Worm (Caenorhabditis elegans) whole organism, L2 larva: Measurements from ENCODE around the gene acr-7.

ENCODE experiments used
- C34F6.9 ChIP-seq: fragments of 150-350 bp; optimal IDR thresholded peaks from 2 replicates; lab custom pipeline; 2014; ENCODE audit warnings: missing biosample characterization, missing genetic modification characterization
- F13H6.1 ChIP-seq: sonication (generic microtip); optimal IDR thresholded peaks from 2 replicates; lab custom pipeline; 2016; ENCODE audit warnings: missing genetic modification characterization, missing compliant biosample characterization
- ceh-16 ChIP-seq: fragments of 150-350 bp; optimal IDR thresholded peaks from 2 replicates; lab custom pipeline; 2014; ENCODE audit warnings: missing biosample characterization, missing genetic modification characterization
- elt-3 ChIP-seq: sonication (generic microtip); optimal IDR thresholded peaks from 2 replicates; lab custom pipeline; 2017; ENCODE audit warnings: missing biosample characterization, missing genetic modification characterization
- lin-11 ChIP-seq: fragments of 150-350 bp; sonication (generic microtip); optimal IDR thresholded peaks from 2 replicates; lab custom pipeline; 2014; ENCODE audit warnings: missing biosample characterization, missing genetic modification characterization, inconsistent platforms, mixed read lengths
- lin-39 ChIP-seq: fragments of 150-350 bp; optimal IDR thresholded peaks from 2 replicates; lab custom pipeline; 2014; ENCODE audit warnings: missing biosample characterization, missing genetic modification reagents, missing genetic modification characterization
- lsy-2 ChIP-seq, 2 experiments: fragments of 150-350 bp in 1 of 2; sonication (generic microtip) in 1 of 2; optimal IDR thresholded peaks; 2 replicates each; lab custom pipeline; 2014 to 2017; ENCODE audit warnings: missing biosample characterization in 2 of 2, missing genetic modification characterization in 2 of 2
- nhr-11 ChIP-seq: fragments of 150-350 bp; optimal IDR thresholded peaks from 2 replicates; lab custom pipeline; 2014; ENCODE audit warnings: missing biosample characterization, missing genetic modification characterization
- nhr-25 ChIP-seq: fragments of 150-350 bp; sonication (generic microtip); optimal IDR thresholded peaks from 3 replicates; lab custom pipeline; 2014; ENCODE audit warnings: missing biosample characterization, missing genetic modification characterization
- sem-4 ChIP-seq: fragments of 150-350 bp; optimal IDR thresholded peaks from 2 replicates; lab custom pipeline; 2014; ENCODE audit warnings: missing biosample characterization, missing genetic modification reagents, missing genetic modification characterization
- unc-62 ChIP-seq: fragments of 150-350 bp; optimal IDR thresholded peaks from 2 replicates; lab custom pipeline; 2014; ENCODE audit warnings: missing biosample characterization, missing genetic modification reagents, missing genetic modification characterization
- zag-1 ChIP-seq: fragments of 150-350 bp; optimal IDR thresholded peaks from 2 replicates; lab custom pipeline; 2014; ENCODE audit warnings: missing biosample characterization, missing genetic modification characterization

- TF ChIP-seq C34F6.9 (tag; lab: Kevin White, UChicago) (peak; percentile 1), zag-1 (tag; lab: Kevin White, UChicago) (no peak), ceh-16 (no peak), unc-62 (GFP tag; lab: Kevin White, UChicago) (no peak), lin-39 (tag; lab: Kevin White, UChicago) (no peak), lsy-2 (tag; optimal IDR thresholded peaks at IDR 0.05; lab: Kevin White, UChicago) (peak in 1 of 2 experiments; percentile 11), elt-3 (tag; lab: Kevin White, UChicago) (no peak), sem-4 (tag; lab: Kevin White, UChicago) (no peak), nhr-11 (tag; lab: Kevin White, UChicago) (no peak), nhr-25 (tag; lab: Kevin White, UChicago) (peak; percentile 36), F13H6.1 (tag; lab: Kevin White, UChicago) (peak; percentile 49), lin-11 (tag; lab: Kevin White, UChicago) (no peak)
Observed at ce11 chrII:7808950-7809349, 40.6 kb downstream of the acr-7 start.
